Worm (Caenorhabditis elegans) whole organism, midembryonic: ENCODE measurements around the gene D1054.3.

Source experiments
- T22C8.4 ChIP-seq: fragments of 200-800 bp; sonication (Bioruptor generic); IDR thresholded peaks from 2 replicates; pipeline ENCODE4 v1.3.6; 2022; ENCODE audit warnings: missing genetic modification characterization, missing compliant biosample characterization
- cog-1 ChIP-seq: sonication (generic microtip); optimal IDR thresholded peaks from 2 replicates; lab custom pipeline; 2016; ENCODE audit warnings: missing genetic modification characterization, missing compliant biosample characterization
- flt-1 ChIP-seq: fragments of 200-800 bp; sonication (Bioruptor generic); IDR thresholded peaks from 2 replicates; pipeline ENCODE4 v1.3.6; 2022; ENCODE audit warnings: missing genetic modification characterization, missing compliant biosample characterization
- klf-2 ChIP-seq: fragments of 200-800 bp; sonication (Bioruptor generic); conservative IDR thresholded peaks from 2 replicates; pipeline ENCODE4 v1.3.6; 2022; ENCODE audit warnings: missing genetic modification reagents, missing genetic modification characterization, missing compliant biosample characterization
- med-1 ChIP-seq: sonication (generic microtip); optimal IDR thresholded peaks from 2 replicates; lab custom pipeline; 2017; ENCODE audit warnings: missing genetic modification characterization, mild to moderate bottlenecking, missing compliant biosample characterization, antibody characterized with exemption, missing genetic modification reagents; ENCODE audit not compliant: insufficient read depth
- ref-1 ChIP-seq: fragments of 200-800 bp; sonication (Bioruptor generic); conservative IDR thresholded peaks from 2 replicates; pipeline ENCODE4 v1.3.6; 2022; ENCODE audit warnings: missing genetic modification reagents, missing genetic modification characterization, missing compliant biosample characterization
- tab-1 ChIP-seq: fragments of 200-800 bp; sonication (Bioruptor generic); IDR thresholded peaks from 2 replicates; pipeline ENCODE4 v1.3.6; 2022; ENCODE audit warnings: missing genetic modification characterization, missing compliant biosample characterization
- ztf-23 ChIP-seq: fragments of 200-800 bp; sonication (Bioruptor generic); IDR thresholded peaks from 2 replicates; pipeline ENCODE4 v1.3.6; 2022; ENCODE audit warnings: missing genetic modification reagents, missing genetic modification characterization, missing compliant biosample characterization
- ztf-29 ChIP-seq: fragments of 200-800 bp; sonication (Bioruptor generic); IDR thresholded peaks from 2 replicates; pipeline ENCODE4 v1.3.6; 2022; ENCODE audit warnings: missing genetic modification reagents, missing genetic modification characterization, missing compliant biosample characterization

D1054.3 gene

ce11 chrV:10792775-10793174 is 21.5 kb downstream of the D1054.3 start, which contains the start of gene D1054.10:
Gene D1054.10 (minus strand): TSS chrV:10792875.
- TF ChIP-seq ztf-23 (no peak), ztf-29 (GFP tag; lab: Robert Waterston, UW) (no peak), flt-1 (GFP tag; lab: Robert Waterston, UW) (no peak), ref-1 (GFP tag; lab: Robert Waterston, UW) (no peak), klf-2 (GFP tag; lab: Robert Waterston, UW) (no peak), med-1 (GFP tag; lab: Kevin White, UChicago) (no peak), cog-1 (tag; lab: Kevin White, UChicago) (no peak), tab-1 (no peak), T22C8.4 (GFP tag; lab: Robert Waterston, UW) (no peak)

DNA sequence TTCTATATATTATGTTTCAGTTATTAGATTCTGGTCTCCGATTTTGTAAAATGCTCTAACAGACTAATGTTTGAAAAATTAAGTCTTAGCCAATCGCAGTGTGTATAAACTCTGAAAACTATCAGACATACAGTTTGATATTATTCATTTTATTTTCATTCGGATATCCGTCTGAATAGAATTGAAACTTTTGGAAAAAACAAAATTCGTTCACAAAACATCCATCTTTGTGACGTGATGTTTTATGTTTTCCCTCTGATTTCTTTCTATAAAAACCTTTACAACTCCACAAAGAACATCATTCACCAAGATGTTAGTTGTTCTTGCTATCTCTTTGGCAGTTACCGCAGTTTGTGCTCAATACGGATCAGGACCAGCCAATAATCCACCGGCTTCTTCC is 22.2 kb downstream of the D1054.3 start, which contains the start of gene ule-3:
Gene ule-3 (plus strand): TSS at position 301 of the 400 bp plus-strand sequence.
- TF ChIP-seq flt-1 (GFP tag; lab: Robert Waterston, UW) (no peak), T22C8.4 (GFP tag; lab: Robert Waterston, UW) (no peak), ztf-29 (GFP tag; lab: Robert Waterston, UW) (no peak), ztf-23 (no peak), cog-1 (tag; lab: Kevin White, UChicago) (no peak), med-1 (GFP tag; lab: Kevin White, UChicago) (no peak), klf-2 (GFP tag; lab: Robert Waterston, UW) (no peak), tab-1 (no peak), ref-1 (GFP tag; lab: Robert Waterston, UW) (no peak)

DNA sequence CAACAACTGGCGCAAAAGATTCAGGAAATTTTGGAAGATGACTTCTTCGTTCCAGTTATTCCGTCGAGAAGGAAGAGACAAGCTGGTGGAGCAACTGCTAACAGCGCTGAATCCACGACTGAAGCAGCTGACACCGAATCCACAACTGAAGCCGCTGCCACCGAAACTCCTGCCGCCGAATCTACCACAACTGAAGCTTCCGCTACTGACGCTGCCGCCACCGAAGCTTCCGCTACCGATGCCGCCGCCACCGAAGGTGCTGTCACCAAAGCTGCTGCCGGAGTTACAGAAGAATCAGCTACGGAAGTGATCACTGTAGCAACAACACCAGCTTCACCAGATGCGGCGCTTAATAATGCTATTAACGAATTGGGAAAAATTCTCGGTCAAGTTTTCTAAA is 23.2 kb downstream of the D1054.3 start:
- TF ChIP-seq med-1 (GFP tag; lab: Kevin White, UChicago): no peak
- TF ChIP-seq ztf-23: no peak
- no peak for TF ChIP-seq flt-1 (GFP tag; lab: Robert Waterston, UW)
- no peak for TF ChIP-seq klf-2 (GFP tag; lab: Robert Waterston, UW)
- no peak for TF ChIP-seq tab-1
- no peak for TF ChIP-seq cog-1 (tag; lab: Kevin White, UChicago)
- no peak for TF ChIP-seq ref-1 (GFP tag; lab: Robert Waterston, UW)
- no peak for TF ChIP-seq ztf-29 (GFP tag; lab: Robert Waterston, UW)
- no peak for TF ChIP-seq T22C8.4 (GFP tag; lab: Robert Waterston, UW)

ce11 chrV:10795494-10795893 is 24.2 kb downstream of the D1054.3 start, which contains the start of gene D1054.19:
Gene D1054.19 (plus strand): TSS chrV:10795794.
- TF ChIP-seq flt-1 (GFP tag; lab: Robert Waterston, UW): no peak

DNA sequence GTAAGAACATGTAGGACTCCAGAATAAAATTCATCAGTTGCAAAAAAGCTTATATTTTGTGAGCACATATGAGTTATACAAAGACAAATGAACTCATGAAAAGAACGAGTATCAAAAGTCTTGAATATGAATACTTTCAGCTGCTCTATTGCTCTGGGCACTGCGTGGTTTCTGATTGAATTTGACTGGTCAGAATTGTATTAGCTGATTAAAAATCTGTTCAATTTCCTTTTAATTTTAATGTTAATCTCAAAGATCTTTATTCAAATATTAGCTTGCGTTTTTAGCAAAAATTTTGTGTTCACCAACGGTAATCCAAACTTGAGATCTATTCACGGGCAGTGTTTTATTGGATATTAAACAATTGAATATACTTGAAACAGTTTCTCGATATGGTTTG is 26.8 kb downstream of the D1054.3 start, which contains the start of gene srh-184:
Gene srh-184 (minus strand): TSS at position 101 of the 400 bp plus-strand sequence.
- TF ChIP-seq flt-1 (GFP tag; lab: Robert Waterston, UW) (no peak), T22C8.4 (GFP tag; lab: Robert Waterston, UW) (no peak), ref-1 (GFP tag; lab: Robert Waterston, UW) (no peak), klf-2 (GFP tag; lab: Robert Waterston, UW) (no peak), med-1 (GFP tag; lab: Kevin White, UChicago) (no peak), ztf-23 (no peak), tab-1 (no peak), cog-1 (tag; lab: Kevin White, UChicago) (no peak), ztf-29 (GFP tag; lab: Robert Waterston, UW) (no peak)

- TF ChIP-seq tab-1 (no peak), klf-2 (GFP tag; lab: Robert Waterston, UW) (no peak), med-1 (GFP tag; lab: Kevin White, UChicago) (no peak), cog-1 (tag; lab: Kevin White, UChicago) (no peak), ztf-23 (no peak), ztf-29 (GFP tag; lab: Robert Waterston, UW) (no peak), T22C8.4 (GFP tag; lab: Robert Waterston, UW) (no peak), ref-1 (GFP tag; lab: Robert Waterston, UW) (no peak), flt-1 (GFP tag; lab: Robert Waterston, UW) (no peak)
Observed at ce11 chrV:10801154-10801553, 29.9 kb downstream of the D1054.3 start, which contains the start of gene D1054.18. Gene D1054.18 (minus strand): TSS chrV:10801198.

ce11 chrV:10802060-10802459 is 30.8 kb downstream of the D1054.3 start:
- TF ChIP-seq tab-1 (no peak), T22C8.4 (GFP tag; lab: Robert Waterston, UW) (no peak), med-1 (GFP tag; lab: Kevin White, UChicago) (no peak), ztf-29 (GFP tag; lab: Robert Waterston, UW) (no peak), ztf-23 (no peak), cog-1 (tag; lab: Kevin White, UChicago) (no peak), ref-1 (GFP tag; lab: Robert Waterston, UW) (no peak), flt-1 (GFP tag; lab: Robert Waterston, UW) (no peak), klf-2 (GFP tag; lab: Robert Waterston, UW) (no peak)

DNA sequence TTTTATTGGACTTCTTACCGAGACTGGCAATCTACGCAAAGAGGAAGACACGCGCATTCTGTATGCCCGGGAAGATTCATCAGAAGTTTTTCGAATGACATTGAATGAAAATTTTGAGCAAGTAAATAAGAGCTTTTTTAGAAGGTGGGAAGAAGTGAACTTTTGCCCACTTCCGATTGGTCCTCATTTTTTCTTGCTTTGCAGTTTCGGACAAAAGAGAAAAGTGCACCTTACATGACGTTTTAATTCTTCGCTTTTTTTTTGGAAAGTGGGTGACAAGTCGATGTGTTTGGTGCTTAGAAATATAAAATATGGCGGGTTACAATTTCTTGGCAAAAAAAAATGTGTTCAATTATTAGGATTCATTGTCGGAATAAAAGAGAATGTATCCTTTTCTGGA is 33.1 kb downstream of the D1054.3 start, which contains the start of gene secs-1:
Gene secs-1 (minus strand): TSS at position 101 of the 400 bp plus-strand sequence.
- TF ChIP-seq ztf-29 (GFP tag; lab: Robert Waterston, UW) (no peak), flt-1 (GFP tag; lab: Robert Waterston, UW) (no peak), tab-1 (no peak), med-1 (GFP tag; lab: Kevin White, UChicago) (no peak), T22C8.4 (GFP tag; lab: Robert Waterston, UW) (no peak), klf-2 (GFP tag; lab: Robert Waterston, UW) (no peak), cog-1 (tag; lab: Kevin White, UChicago) (no peak), ztf-23 (no peak), ref-1 (GFP tag; lab: Robert Waterston, UW) (no peak)

- TF ChIP-seq klf-2 (GFP tag; lab: Robert Waterston, UW) (no peak), med-1 (GFP tag; lab: Kevin White, UChicago) (no peak), flt-1 (GFP tag; lab: Robert Waterston, UW) (no peak), ztf-23 (no peak), T22C8.4 (GFP tag; lab: Robert Waterston, UW) (no peak), tab-1 (no peak)
Observed at ce11 chrV:10805934-10806333, 34.7 kb downstream of the D1054.3 start, which contains the start of gene prp-38. Gene prp-38 (minus strand): TSS chrV:10806034.
